Worm (Caenorhabditis elegans): ENCODE results near the gene F31E8.4.

Gene F31E8.4

ce11 chrII:6842009-6842408 is 42.1 kb upstream of the F31E8.4 start:
- TF ChIP-seq unc-55 (GFP tag; optimal IDR thresholded peaks at IDR 0.05) (no peak), fax-1 (tag; optimal IDR thresholded peaks at IDR 0.05) (no peak), pqm-1 (tag; optimal IDR thresholded peaks at IDR 0.05) (no peak), elt-4 (tag; optimal IDR thresholded peaks at IDR 0.05) (no peak), nhr-232 (tag; optimal IDR thresholded peaks at IDR 0.05) (no peak), hlh-30 (tag; optimal IDR thresholded peaks at IDR 0.05; ENCODE audit: insufficient read depth) (no peak), C38D4.7 (GFP tag; optimal IDR thresholded peaks at IDR 0.05) (no peak), mec-3 (tag; optimal IDR thresholded peaks at IDR 0.05; ENCODE audit: borderline replicate concordance) (no peak), pat-9 (tag; optimal IDR thresholded peaks at IDR 0.05) (no peak), sox-4 (tag; optimal IDR thresholded peaks at IDR 0.05) (no peak), ztf-16 (tag; optimal IDR thresholded peaks at IDR 0.05) (no peak), ref-2 (tag; optimal IDR thresholded peaks at IDR 0.05) (no peak), ceh-30 (tag; optimal IDR thresholded peaks at IDR 0.05) (no peak), lin-11 (tag; optimal IDR thresholded peaks at IDR 0.05) (no peak), tbx-2 (tag; optimal IDR thresholded peaks at IDR 0.05) (no peak), ceh-19 (GFP tag; optimal IDR thresholded peaks at IDR 0.05) (no peak), che-1 (tag; optimal IDR thresholded peaks at IDR 0.05) (no peak), syd-9 (tag; optimal IDR thresholded peaks at IDR 0.05) (no peak), pha-2 (tag; optimal IDR thresholded peaks at IDR 0.05) (no peak)

DNA sequence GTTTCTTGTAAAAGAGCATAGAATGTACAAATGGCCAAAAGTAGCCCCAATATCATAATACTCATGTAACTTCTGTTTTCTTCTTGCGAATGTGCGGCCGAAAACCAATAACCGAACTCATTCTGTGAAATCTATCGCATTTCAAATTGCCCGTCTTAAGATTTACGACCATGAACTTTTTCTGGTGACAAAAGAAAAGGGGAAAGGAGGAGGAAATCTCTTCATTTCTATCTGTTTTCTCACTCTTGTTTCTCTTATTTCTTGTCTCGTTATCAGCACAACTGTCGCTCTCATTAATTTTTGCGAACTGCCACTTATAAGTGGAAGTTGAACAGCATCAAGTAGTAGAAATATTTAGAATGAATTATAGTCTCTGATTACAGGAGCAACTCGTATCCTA is 41.1 kb upstream of the F31E8.4 start:
- TF ChIP-seq mec-3 (tag; optimal IDR thresholded peaks at IDR 0.05; ENCODE audit: borderline replicate concordance) (no peak), unc-55 (GFP tag; optimal IDR thresholded peaks at IDR 0.05) (peak; percentile 70), rnt-1 (tag; optimal IDR thresholded peaks at IDR 0.05) (peak; percentile 34), nfya-1 (tag; optimal IDR thresholded peaks at IDR 0.05) (peak; percentile 10), ceh-18 (tag; optimal IDR thresholded peaks at IDR 0.05) (peak; percentile 52), ttx-3 (tag; optimal IDR thresholded peaks at IDR 0.05) (no peak)

DNA sequence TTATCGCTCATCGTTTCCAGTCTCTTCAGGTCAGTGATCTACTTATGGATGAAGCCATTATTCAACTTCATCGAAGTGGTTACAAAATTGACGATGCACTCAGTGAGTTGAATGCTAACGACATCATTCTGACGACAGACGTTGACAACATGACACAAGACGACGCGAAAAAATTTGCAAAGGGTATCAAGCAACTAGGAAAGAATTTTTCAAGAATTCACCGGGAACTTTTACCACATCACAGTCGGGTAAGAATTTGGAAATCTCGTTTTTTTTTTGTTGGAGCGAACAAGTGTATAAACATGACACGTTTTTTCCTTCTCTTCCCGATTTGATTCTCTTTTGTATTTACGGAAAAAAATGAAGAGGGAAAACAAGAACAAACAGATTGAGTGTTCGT is 40.7 kb upstream of the F31E8.4 start:
- TF ChIP-seq nhr-11 (tag; optimal IDR thresholded peaks at IDR 0.05) (no peak), pat-9 (tag; optimal IDR thresholded peaks at IDR 0.05) (no peak), T23F11.4 (GFP tag; optimal IDR thresholded peaks at IDR 0.05) (no peak), hlh-30 (tag; optimal IDR thresholded peaks at IDR 0.05; ENCODE audit: insufficient read depth) (no peak), ceh-18 (tag; optimal IDR thresholded peaks at IDR 0.05) (no peak), ceh-48 (tag; optimal IDR thresholded peaks at IDR 0.05) (no peak), fkh-10 (GFP tag; optimal IDR thresholded peaks at IDR 0.05) (no peak), ama-1 (optimal IDR thresholded peaks at IDR 0.05) (no peak)

- TF ChIP-seq fax-1 (tag; optimal IDR thresholded peaks at IDR 0.05) (no peak), elt-2 (tag; optimal IDR thresholded peaks at IDR 0.05) (no peak), ref-2 (tag; optimal IDR thresholded peaks at IDR 0.05) (no peak), npax-4 (tag; optimal IDR thresholded peaks at IDR 0.05) (no peak), unc-86 (tag; optimal IDR thresholded peaks at IDR 0.05) (no peak), ahr-1 (tag; optimal IDR thresholded peaks at IDR 0.05) (no peak), nfya-1 (tag; optimal IDR thresholded peaks at IDR 0.05) (peak; percentile 29), eyg-1 (tag; optimal IDR thresholded peaks at IDR 0.05) (peak; percentile 20), ceh-18 (tag; optimal IDR thresholded peaks at IDR 0.05) (peak; percentile 30), hlh-30 (tag; optimal IDR thresholded peaks at IDR 0.05; ENCODE audit: insufficient read depth) (peak; percentile 75), ceh-34 (tag; optimal IDR thresholded peaks at IDR 0.05) (peak; percentile 96), elt-4 (tag; optimal IDR thresholded peaks at IDR 0.05) (no peak), dve-1 (tag; optimal IDR thresholded peaks at IDR 0.05) (no peak), tbx-2 (tag; optimal IDR thresholded peaks at IDR 0.05) (peak; percentile 46), ceh-24 (tag; optimal IDR thresholded peaks at IDR 0.05) (no peak), ceh-2 (tag; optimal IDR thresholded peaks at IDR 0.05) (no peak), mec-3 (tag; optimal IDR thresholded peaks at IDR 0.05; ENCODE audit: borderline replicate concordance) (no peak), hlh-13 (GFP tag; optimal IDR thresholded peaks at IDR 0.05) (no peak), ceh-14 (tag; optimal IDR thresholded peaks at IDR 0.05) (no peak), pha-2 (tag; optimal IDR thresholded peaks at IDR 0.05) (no peak), T23F11.4 (GFP tag; optimal IDR thresholded peaks at IDR 0.05) (no peak), F13H6.1 (tag; optimal IDR thresholded peaks at IDR 0.05) (no peak)
These were observed 39.0 kb upstream of the F31E8.4 start for ce11 chrII:6838977-6839376.
